Fruit fly (Drosophila melanogaster): ENCODE data around the gene CG15878.

DNA sequence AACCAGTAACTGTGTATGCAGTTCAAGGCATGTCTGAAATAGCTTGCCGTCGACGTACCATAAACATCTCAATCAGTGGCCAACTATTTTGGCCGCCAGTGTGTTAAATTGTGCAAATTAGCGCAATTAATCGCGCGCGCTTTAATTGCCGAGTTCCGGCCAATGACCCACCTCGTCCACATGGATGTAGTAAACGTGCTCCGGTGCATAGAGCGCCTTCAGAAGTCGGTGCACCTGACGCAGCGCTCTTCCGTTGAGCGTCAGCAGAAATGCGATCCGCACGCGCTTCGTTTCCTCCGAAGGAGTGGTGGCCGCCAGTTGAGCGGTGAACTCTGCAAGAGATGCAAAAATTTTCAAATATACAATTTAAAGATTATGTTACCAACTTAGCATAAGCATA lies 49.0 kb upstream of the CG15878 start:
- TF ChIP-seq psq (optimal IDR thresholded peaks at IDR 0.05) (no peak), Myc (optimal IDR thresholded peaks at IDR 0.05) (no peak), ttk (optimal IDR thresholded peaks at IDR 0.05) (peak; percentile 1), Sin3A (optimal IDR thresholded peaks at IDR 0.05) (no peak), h (optimal IDR thresholded peaks at IDR 0.05) (no peak)
